Worm (Caenorhabditis elegans) whole organism, L2 larva: Measurements from ENCODE around the gene adt-3.

Experiments used
- F13H6.1 ChIP-seq: sonication (generic microtip); optimal IDR thresholded peaks from 2 replicates; lab custom pipeline; 2016; ENCODE audit warnings: missing genetic modification characterization, missing compliant biosample characterization
- R02D3.7 ChIP-seq: fragments of 150-350 bp; optimal IDR thresholded peaks from 2 replicates; lab custom pipeline; 2014; ENCODE audit warnings: missing biosample characterization, missing genetic modification characterization
- Y55F3AM.14 ChIP-seq: fragments of 200-800 bp; sonication (Bioruptor generic); optimal IDR thresholded peaks from 2 replicates; lab custom pipeline; 2018; ENCODE audit warnings: mild to moderate bottlenecking, missing genetic modification characterization, missing compliant biosample characterization
- ZK546.5 ChIP-seq: sonication (generic microtip); optimal IDR thresholded peaks from 2 replicates; lab custom pipeline; 2017; ENCODE audit warnings: missing biosample characterization, missing genetic modification characterization
- alr-1 ChIP-seq: fragments of 150-350 bp; optimal IDR thresholded peaks from 2 replicates; lab custom pipeline; 2014; ENCODE audit warnings: missing biosample characterization, missing genetic modification characterization
- aly-2 ChIP-seq: fragments of 150-350 bp; optimal IDR thresholded peaks from 2 replicates; lab custom pipeline; 2014; ENCODE audit warnings: missing biosample characterization, missing genetic modification characterization
- ama-1 ChIP-seq: fragments of 150-350 bp; optimal IDR thresholded peaks from 2 replicates; lab custom pipeline; 2018; ENCODE audit warnings: inconsistent platforms
- blmp-1 ChIP-seq: sonication (generic microtip); optimal IDR thresholded peaks from 2 replicates; lab custom pipeline; 2017; ENCODE audit warnings: missing genetic modification characterization, mild to moderate bottlenecking, missing compliant biosample characterization, antibody characterized with exemption, moderate library complexity; ENCODE audit not compliant: insufficient read depth
- ceh-16 ChIP-seq: fragments of 150-350 bp; optimal IDR thresholded peaks from 2 replicates; lab custom pipeline; 2014; ENCODE audit warnings: missing biosample characterization, missing genetic modification characterization
- ceh-82 ChIP-seq: fragments of 150-350 bp; optimal IDR thresholded peaks from 2 replicates; lab custom pipeline; 2014; ENCODE audit warnings: missing biosample characterization, missing genetic modification characterization
- crh-2 ChIP-seq: sonication (generic microtip); optimal IDR thresholded peaks from 2 replicates; lab custom pipeline; 2017; ENCODE audit warnings: missing biosample characterization, missing genetic modification characterization
- egl-27 ChIP-seq: sonication (generic microtip); optimal IDR thresholded peaks from 3 replicates; lab custom pipeline; 2017; ENCODE audit warnings: missing biosample characterization, missing genetic modification reagents, missing genetic modification characterization
- elt-3 ChIP-seq: sonication (generic microtip); optimal IDR thresholded peaks from 2 replicates; lab custom pipeline; 2017; ENCODE audit warnings: missing biosample characterization, missing genetic modification characterization
- fos-1 ChIP-seq: fragments of 150-350 bp; optimal IDR thresholded peaks from 2 replicates; lab custom pipeline; 2014; ENCODE audit warnings: missing biosample characterization, missing genetic modification characterization
- gmeb-1 ChIP-seq: fragments of 150-350 bp; optimal IDR thresholded peaks from 2 replicates; lab custom pipeline; 2014; ENCODE audit warnings: missing biosample characterization, missing genetic modification characterization
- lin-11 ChIP-seq: fragments of 150-350 bp; sonication (generic microtip); optimal IDR thresholded peaks from 2 replicates; lab custom pipeline; 2014; ENCODE audit warnings: missing biosample characterization, missing genetic modification characterization, inconsistent platforms, mixed read lengths
- lin-13 ChIP-seq: fragments of 150-350 bp; optimal IDR thresholded peaks from 2 replicates; lab custom pipeline; 2014; ENCODE audit warnings: missing biosample characterization, missing genetic modification reagents, missing genetic modification characterization
- lin-39 ChIP-seq: fragments of 150-350 bp; optimal IDR thresholded peaks from 2 replicates; lab custom pipeline; 2014; ENCODE audit warnings: missing biosample characterization, missing genetic modification reagents, missing genetic modification characterization
- lsy-2 ChIP-seq, 2 experiments: fragments of 150-350 bp in 1 of 2; sonication (generic microtip) in 1 of 2; optimal IDR thresholded peaks; 2 replicates each; lab custom pipeline; 2014 to 2017; ENCODE audit warnings: missing biosample characterization in 2 of 2, missing genetic modification characterization in 2 of 2
- mbf-1 ChIP-seq: sonication (generic microtip); optimal IDR thresholded peaks from 2 replicates; lab custom pipeline; 2017; ENCODE audit warnings: missing biosample characterization, missing genetic modification characterization
- mdl-1 ChIP-seq, 2 experiments: fragments of 150-350 bp in 1 of 2; sonication (generic microtip) in 1 of 2; optimal IDR thresholded peaks; 2 replicates each; lab custom pipeline; 2017; ENCODE audit warnings: missing biosample characterization in 2 of 2, missing genetic modification characterization in 2 of 2
- nhr-10 ChIP-seq: sonication (generic microtip); optimal IDR thresholded peaks from 2 replicates; lab custom pipeline; 2017; ENCODE audit warnings: missing biosample characterization, missing genetic modification characterization
- nhr-11 ChIP-seq: fragments of 150-350 bp; optimal IDR thresholded peaks from 2 replicates; lab custom pipeline; 2014; ENCODE audit warnings: missing biosample characterization, missing genetic modification characterization
- nhr-12 ChIP-seq: fragments of 150-350 bp; optimal IDR thresholded peaks from 2 replicates; lab custom pipeline; 2014; ENCODE audit warnings: missing biosample characterization, missing genetic modification characterization
- nhr-129 ChIP-seq: fragments of 150-350 bp; optimal IDR thresholded peaks from 2 replicates; lab custom pipeline; 2014; ENCODE audit warnings: missing biosample characterization, missing genetic modification characterization
- nhr-237 ChIP-seq: fragments of 150-350 bp; optimal IDR thresholded peaks from 2 replicates; lab custom pipeline; 2014; ENCODE audit warnings: missing biosample characterization, missing genetic modification characterization
- nhr-25 ChIP-seq: fragments of 150-350 bp; sonication (generic microtip); optimal IDR thresholded peaks from 3 replicates; lab custom pipeline; 2014; ENCODE audit warnings: missing biosample characterization, missing genetic modification characterization
- nhr-6 ChIP-seq: fragments of 150-350 bp; optimal IDR thresholded peaks from 2 replicates; lab custom pipeline; 2014; ENCODE audit warnings: missing biosample characterization, missing genetic modification characterization
- nhr-77 ChIP-seq: fragments of 150-350 bp; optimal IDR thresholded peaks from 2 replicates; lab custom pipeline; 2014; ENCODE audit warnings: missing biosample characterization, missing genetic modification characterization
- sem-4 ChIP-seq: fragments of 150-350 bp; optimal IDR thresholded peaks from 2 replicates; lab custom pipeline; 2014; ENCODE audit warnings: missing biosample characterization, missing genetic modification reagents, missing genetic modification characterization
- sma-3 ChIP-seq: sonication (generic microtip); optimal IDR thresholded peaks from 2 replicates; lab custom pipeline; 2016; ENCODE audit warnings: missing genetic modification reagents, missing genetic modification characterization, missing compliant biosample characterization
- snpc-4 ChIP-seq: fragments of 150-350 bp; optimal IDR thresholded peaks from 2 replicates; lab custom pipeline; 2014; ENCODE audit warnings: missing biosample characterization, missing genetic modification characterization
- unc-55 ChIP-seq: fragments of 150-350 bp; sonication (generic microtip); optimal IDR thresholded peaks from 3 replicates; lab custom pipeline; 2014; ENCODE audit warnings: missing biosample characterization, missing genetic modification reagents, missing genetic modification characterization
- unc-62 ChIP-seq: fragments of 150-350 bp; optimal IDR thresholded peaks from 2 replicates; lab custom pipeline; 2014; ENCODE audit warnings: missing biosample characterization, missing genetic modification reagents, missing genetic modification characterization
- zag-1 ChIP-seq: fragments of 150-350 bp; optimal IDR thresholded peaks from 2 replicates; lab custom pipeline; 2014; ENCODE audit warnings: missing biosample characterization, missing genetic modification characterization
- ztf-1 ChIP-seq: fragments of 200-800 bp; sonication (Bioruptor generic); conservative IDR thresholded peaks from 2 replicates; pipeline ENCODE4 v1.3.6; 2022; ENCODE audit warnings: missing genetic modification characterization, missing compliant biosample characterization
- ztf-11 ChIP-seq: sonication (generic microtip); optimal IDR thresholded peaks from 2 replicates; lab custom pipeline; 2017; ENCODE audit warnings: missing biosample characterization, missing genetic modification characterization
- ztf-4 ChIP-seq: fragments of 150-350 bp; optimal IDR thresholded peaks from 2 replicates; lab custom pipeline; 2014; ENCODE audit warnings: missing biosample characterization, missing genetic modification characterization

The adt-3 gene

DNA sequence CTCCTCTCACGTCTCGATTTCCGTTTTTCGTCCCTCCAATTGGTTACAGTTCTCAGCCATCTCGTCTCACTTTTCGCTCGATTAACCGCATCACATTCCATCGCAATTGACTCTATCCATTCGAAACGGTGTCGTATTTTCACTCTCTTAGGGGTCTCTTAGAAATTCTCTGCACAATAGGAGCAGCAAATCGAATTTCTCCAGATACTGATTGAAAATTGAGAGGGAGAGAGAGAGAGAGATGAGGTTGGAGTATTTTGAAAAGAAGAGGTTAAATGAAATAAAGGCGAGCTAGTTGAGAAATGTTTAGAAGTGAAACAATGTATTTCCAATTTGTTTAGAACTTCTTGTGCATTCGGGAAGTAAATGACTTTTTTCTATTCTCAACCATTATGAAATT lies 30.1 kb upstream of the adt-3 start:
- TF ChIP-seq egl-27 (tag; lab: Kevin White, UChicago): no peak
- no peak for TF ChIP-seq nhr-77 (tag; lab: Kevin White, UChicago)
- no peak for TF ChIP-seq elt-3 (tag; lab: Kevin White, UChicago)
- TF ChIP-seq ama-1 (lab: Kevin White, UChicago): no peak
- no peak for TF ChIP-seq lsy-2 (tag; optimal IDR thresholded peaks at IDR 0.05; lab: Kevin White, UChicago)
- no peak for TF ChIP-seq aly-2
- no peak for TF ChIP-seq zag-1
- TF ChIP-seq nhr-6 (tag; lab: Kevin White, UChicago): no peak
- no peak for TF ChIP-seq nhr-12 (tag; lab: Kevin White, UChicago)
- TF ChIP-seq gmeb-1 (tag; lab: Kevin White, UChicago): no peak
- TF ChIP-seq unc-62 (GFP tag; lab: Kevin White, UChicago): no peak
- no peak for TF ChIP-seq R02D3.7
- no peak for TF ChIP-seq sem-4 (tag; lab: Kevin White, UChicago)
- TF ChIP-seq nhr-11 (tag; lab: Kevin White, UChicago): no peak
- TF ChIP-seq ceh-16 (tag; lab: Kevin White, UChicago): no peak
- TF ChIP-seq ztf-1 (GFP tag; lab: Robert Waterston, UW): no peak
- TF ChIP-seq ztf-11: no peak
- TF ChIP-seq nhr-237 (tag; lab: Kevin White, UChicago): no peak
- no peak for TF ChIP-seq sma-3 (GFP tag; lab: Kevin White, UChicago)

DNA sequence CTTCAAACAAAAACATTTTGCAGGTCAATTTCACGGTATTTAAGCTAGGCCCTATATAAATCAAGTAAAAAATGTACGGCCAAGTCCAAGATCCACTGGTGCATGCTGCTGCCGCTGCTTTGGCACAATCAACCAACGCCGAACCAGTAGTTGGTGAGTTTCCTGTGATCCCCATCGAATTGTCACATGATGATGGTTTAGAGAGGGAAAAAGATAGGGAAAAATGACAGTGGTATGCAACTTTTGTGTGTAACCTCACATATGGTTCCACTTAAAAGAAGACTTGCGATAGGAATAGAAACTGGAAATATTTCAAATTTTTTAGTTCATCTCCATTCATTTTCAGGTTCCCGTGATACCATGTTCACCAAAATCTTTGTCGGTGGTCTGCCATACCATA lies 26.9 kb upstream of the adt-3 start, which contains the start of gene sup-12:
TSS of gene sup-12 (plus strand) at position 17 of the 400 bp plus-strand sequence.
- no peak for TF ChIP-seq blmp-1 (tag; lab: Kevin White, UChicago)
- TF ChIP-seq snpc-4: no peak
- TF ChIP-seq ceh-82 (tag; lab: Kevin White, UChicago): no peak
- TF ChIP-seq alr-1 (tag; lab: Kevin White, UChicago): no peak
- TF ChIP-seq aly-2: no peak

DNA sequence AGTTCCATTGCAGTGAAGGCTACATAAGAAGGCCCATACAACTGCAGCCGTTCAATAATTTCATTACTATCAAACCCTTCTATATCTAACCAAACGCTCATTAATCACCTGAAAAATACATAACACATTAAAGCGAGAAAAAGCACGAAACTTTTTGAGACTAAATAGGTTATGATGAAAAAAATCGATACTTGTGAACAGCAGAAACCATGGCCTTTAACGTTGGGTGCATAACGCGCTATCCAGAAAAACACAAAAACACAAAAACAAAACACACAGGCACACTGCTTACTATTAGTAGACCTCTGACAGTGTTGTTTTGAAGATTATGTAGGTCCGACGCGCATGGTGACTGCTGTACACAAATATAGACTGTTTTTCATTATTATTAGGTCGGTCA lies 20.2 kb upstream of the adt-3 start, which contains the start of gene T22B2.5:
TSS of gene T22B2.5 (minus strand) at position 101 of the 400 bp plus-strand sequence.
- TF ChIP-seq nhr-25 (tag; lab: Kevin White, UChicago): no peak
- no peak for TF ChIP-seq zag-1
- TF ChIP-seq F13H6.1 (tag; lab: Kevin White, UChicago): no peak
- no peak for TF ChIP-seq elt-3 (tag; lab: Kevin White, UChicago)
- TF ChIP-seq nhr-12 (tag; lab: Kevin White, UChicago): no peak
- TF ChIP-seq nhr-237 (tag; lab: Kevin White, UChicago): no peak
- TF ChIP-seq unc-55 (GFP tag; lab: Kevin White, UChicago): no peak
- no peak for TF ChIP-seq sem-4 (tag; lab: Kevin White, UChicago)
- no peak for TF ChIP-seq nhr-10
- TF ChIP-seq ztf-4 (tag; lab: Kevin White, UChicago): no peak

DNA sequence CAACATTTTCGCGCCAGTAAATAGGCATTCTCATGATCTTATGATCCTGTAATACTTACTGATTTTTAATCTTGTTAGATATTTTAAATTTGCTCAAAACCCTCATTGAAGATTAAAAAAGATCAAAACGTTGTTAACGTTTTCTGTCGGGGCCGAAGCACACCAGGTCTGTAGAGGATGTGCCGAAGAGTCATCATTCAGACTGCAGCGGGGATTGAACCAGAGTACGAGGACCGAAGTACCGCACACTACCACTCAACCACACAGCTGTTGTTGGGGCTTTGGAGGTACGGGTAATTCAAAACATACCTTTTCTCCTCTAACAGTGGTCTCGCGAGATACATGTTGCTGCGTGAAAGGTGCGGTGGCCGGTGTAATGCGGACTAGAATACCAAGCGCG lies 17.2 kb upstream of the adt-3 start:
- TF ChIP-seq ceh-82 (tag; lab: Kevin White, UChicago) (no peak), gmeb-1 (tag; lab: Kevin White, UChicago) (no peak), ama-1 (lab: Kevin White, UChicago) (no peak), egl-27 (tag; lab: Kevin White, UChicago) (no peak), nhr-129 (tag; lab: Kevin White, UChicago) (peak; percentile 25), snpc-4 (no peak)

DNA sequence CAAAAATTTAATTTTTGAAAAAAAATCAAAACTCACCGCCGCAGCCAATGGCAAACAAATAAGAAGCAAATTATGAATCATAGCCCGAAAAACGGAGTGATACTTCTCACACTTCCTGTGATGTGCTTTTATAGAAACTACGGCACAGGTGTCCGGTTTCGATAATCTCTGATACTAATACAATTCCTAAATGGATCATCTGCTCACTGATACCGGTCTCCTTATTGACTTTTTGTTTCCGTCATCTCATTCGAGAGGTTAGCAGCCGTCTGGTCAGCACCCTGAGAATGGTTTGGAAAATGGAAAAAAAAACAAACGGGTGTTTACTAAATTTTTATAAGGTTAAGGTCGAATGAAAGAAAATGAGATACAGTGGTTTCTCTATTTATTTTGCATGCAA lies 15.7 kb upstream of the adt-3 start, which contains the start of gene idpp-9:
TSS of gene idpp-9 (minus strand) at position 101 of the 400 bp plus-strand sequence.
- TF ChIP-seq elt-3 (tag; lab: Kevin White, UChicago) (no peak), nhr-237 (tag; lab: Kevin White, UChicago) (no peak), lin-13 (no peak), Y55F3AM.14 (no peak), crh-2 (tag; lab: Kevin White, UChicago) (no peak), fos-1 (tag; lab: Kevin White, UChicago) (no peak), mdl-1 (tag; optimal IDR thresholded peaks at IDR 0.05; lab: Kevin White, UChicago) (no peak), nhr-10 (no peak), lin-11 (tag; lab: Kevin White, UChicago) (no peak), sma-3 (GFP tag; lab: Kevin White, UChicago) (no peak), gmeb-1 (tag; lab: Kevin White, UChicago) (no peak), nhr-77 (tag; lab: Kevin White, UChicago) (no peak), nhr-11 (tag; lab: Kevin White, UChicago) (no peak), zag-1 (no peak), ZK546.5 (no peak), alr-1 (tag; lab: Kevin White, UChicago) (no peak), lin-39 (tag; lab: Kevin White, UChicago) (no peak), mbf-1 (tag; lab: Kevin White, UChicago) (no peak)
